Worm (Caenorhabditis elegans): ENCODE results near the gene spe-41.

The spe-41 gene

ce11 chrIII:3426741-3427140, 17.3 kb downstream of the spe-41 start:
- TF ChIP-seq Y56A3A.18 (GFP tag; IDR thresholded peaks at IDR 0.05) (0 out of 2 replicates have a peak, but pooled peaks have one; percentile 42), madf-6 (GFP tag; IDR thresholded peaks at IDR 0.05) (peak; percentile 47; the same call in 1 of the 2 replicates), Y67H2A.10 (GFP tag; conservative IDR thresholded peaks at IDR 0.05) (no peak), madf-8 (GFP tag; conservative IDR thresholded peaks at IDR 0.05) (no peak), unc-62 (GFP tag; optimal IDR thresholded peaks at IDR 0.05) (no peak), rec-8 (tag; optimal IDR thresholded peaks at IDR 0.05) (no peak), nhr-80 (tag; optimal IDR thresholded peaks at IDR 0.05) (no peak), F22D6.2 (tag; optimal IDR thresholded peaks at IDR 0.05) (no peak), lin-26 (GFP tag; IDR thresholded peaks at IDR 0.05) (peak; percentile 88), sea-2 (GFP tag; IDR thresholded peaks at IDR 0.05) (no peak), madf-3 (GFP tag; IDR thresholded peaks at IDR 0.05) (no peak), unc-130 (GFP tag; optimal IDR thresholded peaks at IDR 0.05) (no peak), snpc-4 (GFP tag; optimal IDR thresholded peaks at IDR 0.05) (no peak), snpc-4 (tag; optimal IDR thresholded peaks at IDR 0.05) (peak in 1 of 4 experiments; percentile 5), Y53G8AR.9 (GFP tag; conservative IDR thresholded peaks at IDR 0.05) (no peak), F57C9.4 (tag; optimal IDR thresholded peaks at IDR 0.05) (no peak), F39B2.1 (GFP tag; IDR thresholded peaks at IDR 0.05) (no peak), somi-1 (GFP tag; optimal IDR thresholded peaks at IDR 0.05) (no peak), pha-4 (tag; optimal IDR thresholded peaks at IDR 0.05) (no peak), tlf-1 (GFP tag; optimal IDR thresholded peaks at IDR 0.05) (no peak), F52B5.7 (tag; optimal IDR thresholded peaks at IDR 0.05) (no peak), ztf-25 (GFP tag; IDR thresholded peaks at IDR 0.05) (0 out of 2 replicates have a peak, but pooled peaks have one; percentile 37), efl-1 (GFP tag; optimal IDR thresholded peaks at IDR 0.05) (no peak), nhr-90 (tag; optimal IDR thresholded peaks at IDR 0.05) (peak; percentile 7), ztf-22 (GFP tag; optimal IDR thresholded peaks at IDR 0.05) (no peak), atf-7 (tag; optimal IDR thresholded peaks at IDR 0.05) (no peak), F33H1.4 (GFP tag; IDR thresholded peaks at IDR 0.05) (peak; percentile 30; the same call in 1 of the 2 replicates), ztf-6 (GFP tag; IDR thresholded peaks at IDR 0.05) (peak; percentile 62; the same call in 1 of the 2 replicates), Y79H2A.3 (GFP tag; conservative IDR thresholded peaks at IDR 0.05) (no peak), nhr-179 (tag; optimal IDR thresholded peaks at IDR 0.05) (no peak), egl-18 (GFP tag; IDR thresholded peaks at IDR 0.05) (no peak), nfya-2 (GFP tag; IDR thresholded peaks at IDR 0.05) (no peak), repo-1 (tag; optimal IDR thresholded peaks at IDR 0.05) (peak; percentile 43), bed-1 (GFP tag; IDR thresholded peaks at IDR 0.05) (no peak), snpc-1.3 (tag; optimal IDR thresholded peaks at IDR 0.05; ENCODE audit: insufficient read depth) (no peak), ztf-18 (tag; optimal IDR thresholded peaks at IDR 0.05) (peak; percentile 36), hmg-20 (GFP tag; IDR thresholded peaks at IDR 0.05) (peak; percentile 41; the same call in 1 of the 2 replicates), lsl-1 (GFP tag; optimal IDR thresholded peaks at IDR 0.05) (peak; percentile 42), ama-1 (optimal IDR thresholded peaks at IDR 0.05) (no peak), ama-1 (GFP tag; optimal IDR thresholded peaks at IDR 0.05) (no peak), aptf-3 (GFP tag; IDR thresholded peaks at IDR 0.05) (peak; percentile 85; the same call in 1 of the 2 replicates), snpc-1.1 (tag; optimal IDR thresholded peaks at IDR 0.05; ENCODE audit: insufficient read depth) (no peak), D2030.7 (GFP tag; IDR thresholded peaks at IDR 0.05) (no peak), bed-2 (GFP tag; IDR thresholded peaks at IDR 0.05) (no peak), B0019.2 (GFP tag; conservative IDR thresholded peaks at IDR 0.05) (no peak), ceh-79 (tag; optimal IDR thresholded peaks at IDR 0.05) (no peak), lin-40 (tag; optimal IDR thresholded peaks at IDR 0.05) (no peak), F10E7.11 (tag; optimal IDR thresholded peaks at IDR 0.05) (no peak), F57A8.1 (GFP tag; optimal IDR thresholded peaks at IDR 0.05) (no peak), xnd-1 (tag; optimal IDR thresholded peaks at IDR 0.05) (no peak)

Data from whole organism, young adult.